Worm (Caenorhabditis elegans) whole organism, L4 larva: ENCODE results near the gene C38D9.8.

Source experiments
- F49E8.2 ChIP-seq: sonication (generic microtip); optimal IDR thresholded peaks from 2 replicates; lab custom pipeline; 2016; ENCODE audit warnings: missing compliant biosample characterization, mild to moderate bottlenecking, missing genetic modification characterization, borderline replicate concordance
- T20F7.1 ChIP-seq: fragments of 200-800 bp; sonication (Bioruptor generic); optimal IDR thresholded peaks from 2 replicates; lab custom pipeline; 2018; ENCODE audit warnings: mild to moderate bottlenecking, missing genetic modification characterization, missing compliant biosample characterization
- Y75B8A.6 ChIP-seq: fragments of 200-800 bp; sonication (Bioruptor generic); IDR thresholded peaks from 2 replicates; pipeline ENCODE4 v1.3.6; 2022; ENCODE audit warnings: missing genetic modification reagents, missing genetic modification characterization, missing compliant biosample characterization
- ZK337.2 ChIP-seq: fragments of 200-800 bp; sonication (Bioruptor generic); IDR thresholded peaks from 2 replicates; pipeline ENCODE4 v1.3.6; 2022; ENCODE audit warnings: missing genetic modification reagents, missing genetic modification characterization, missing compliant biosample characterization
- aly-2 ChIP-seq: sonication (generic microtip); optimal IDR thresholded peaks from 2 replicates; lab custom pipeline; 2018; ENCODE audit warnings: missing biosample characterization, missing genetic modification characterization
- arid-1 ChIP-seq: fragments of 200-800 bp; sonication (Bioruptor generic); conservative IDR thresholded peaks from 2 replicates; pipeline ENCODE4 v1.3.6; 2022; ENCODE audit warnings: missing genetic modification reagents, missing genetic modification characterization, missing compliant biosample characterization
- ceh-32 ChIP-seq: sonication (generic microtip); optimal IDR thresholded peaks from 2 replicates; lab custom pipeline; 2016; ENCODE audit warnings: mild to moderate bottlenecking, missing genetic modification characterization, missing compliant biosample characterization; ENCODE audit not compliant: poor library complexity
- ceh-82 ChIP-seq: sonication (generic microtip); optimal IDR thresholded peaks from 2 replicates; lab custom pipeline; 2017; ENCODE audit warnings: missing biosample characterization, missing genetic modification characterization
- daf-12 ChIP-seq: fragments of 150-350 bp; optimal IDR thresholded peaks from 2 replicates; lab custom pipeline; 2014; ENCODE audit warnings: missing biosample characterization, missing genetic modification reagents, missing genetic modification characterization
- daf-16 ChIP-seq, 3 experiments: sonication (generic microtip); optimal IDR thresholded peaks; 2 replicates each; lab custom pipeline; 2016 to 2017; ENCODE audit warnings: missing genetic modification characterization in 3 of 3, missing genetic modification reagents in 3 of 3, mild to moderate bottlenecking in 2 of 3, missing compliant biosample characterization in 2 of 3, missing biosample characterization in 1 of 3, moderate library complexity in 1 of 3
- daf-8 ChIP-seq: fragments of 200-800 bp; sonication (Bioruptor generic); IDR thresholded peaks from 2 replicates; pipeline ENCODE4 v1.3.6; 2022; ENCODE audit warnings: missing genetic modification characterization, missing compliant biosample characterization
- dmd-6 ChIP-seq: fragments of 200-800 bp; sonication (Bioruptor generic); IDR thresholded peaks from 2 replicates; pipeline ENCODE4 v1.3.6; 2022; ENCODE audit warnings: missing genetic modification reagents, missing genetic modification characterization, missing compliant biosample characterization
- dpl-1 ChIP-seq: fragments of 150-350 bp; optimal IDR thresholded peaks from 2 replicates; lab custom pipeline; 2014; ENCODE audit warnings: missing biosample characterization, missing genetic modification reagents, missing genetic modification characterization
- duxl-1 ChIP-seq: sonication (generic microtip); optimal IDR thresholded peaks from 2 replicates; lab custom pipeline; 2016; ENCODE audit warnings: mild to moderate bottlenecking, missing genetic modification characterization, moderate library complexity, missing compliant biosample characterization; ENCODE audit not compliant: poor library complexity
- dve-1 ChIP-seq: sonication (generic microtip); optimal IDR thresholded peaks from 2 replicates; lab custom pipeline; 2017; ENCODE audit warnings: antibody characterized with exemption, mild to moderate bottlenecking, missing genetic modification characterization, missing compliant biosample characterization; ENCODE audit not compliant: insufficient read depth
- egl-43 ChIP-seq: fragments of 200-800 bp; sonication (Bioruptor generic); IDR thresholded peaks from 2 replicates; pipeline ENCODE4 v1.3.6; 2022; ENCODE audit warnings: missing genetic modification reagents, missing genetic modification characterization, missing compliant biosample characterization
- hlh-11 ChIP-seq: fragments of 200-800 bp; sonication (Bioruptor generic); optimal IDR thresholded peaks from 2 replicates; lab custom pipeline; 2018; ENCODE audit warnings: mild to moderate bottlenecking, missing genetic modification characterization, missing compliant biosample characterization
- hlh-30 ChIP-seq: sonication (generic microtip); optimal IDR thresholded peaks from 2 replicates; lab custom pipeline; 2017; ENCODE audit warnings: antibody characterized with exemption, mild to moderate bottlenecking, missing genetic modification characterization, missing compliant biosample characterization; ENCODE audit not compliant: insufficient read depth
- jun-1 ChIP-seq: fragments of 150-350 bp; optimal IDR thresholded peaks from 2 replicates; lab custom pipeline; 2014; ENCODE audit warnings: missing biosample characterization, missing genetic modification reagents, missing genetic modification characterization
- lin-38 ChIP-seq: fragments of 200-800 bp; sonication (Bioruptor generic); IDR thresholded peaks from 2 replicates; pipeline ENCODE4 v1.3.6; 2022; ENCODE audit warnings: missing genetic modification reagents, missing genetic modification characterization, missing compliant biosample characterization
- lin-39 ChIP-seq: fragments of 150-350 bp; optimal IDR thresholded peaks from 2 replicates; lab custom pipeline; 2014; ENCODE audit warnings: missing biosample characterization, missing genetic modification reagents, missing genetic modification characterization
- mdl-1 ChIP-seq, 2 experiments: fragments of 150-350 bp in 1 of 2; sonication (generic microtip) in 1 of 2; optimal IDR thresholded peaks; 2 replicates each; lab custom pipeline; 2014 to 2017; ENCODE audit warnings: missing biosample characterization in 2 of 2, missing genetic modification characterization in 2 of 2
- mdt-29 ChIP-seq: fragments of 200-800 bp; sonication (Bioruptor generic); IDR thresholded peaks from 2 replicates; pipeline ENCODE4 v1.3.6; 2022; ENCODE audit warnings: missing genetic modification reagents, missing genetic modification characterization, missing compliant biosample characterization
- mxl-2 ChIP-seq: fragments of 200-800 bp; sonication (Bioruptor generic); conservative IDR thresholded peaks from 2 replicates; pipeline ENCODE4 v1.3.6; 2022; ENCODE audit warnings: missing genetic modification reagents, missing genetic modification characterization, missing compliant biosample characterization
- mxl-3 ChIP-seq: fragments of 200-800 bp; sonication (Bioruptor generic); optimal IDR thresholded peaks from 2 replicates; lab custom pipeline; 2018; ENCODE audit warnings: mild to moderate bottlenecking, missing genetic modification characterization, missing compliant biosample characterization
- nhr-11 ChIP-seq: fragments of 150-350 bp; optimal IDR thresholded peaks from 2 replicates; lab custom pipeline; 2014; ENCODE audit warnings: missing biosample characterization, missing genetic modification characterization
- nhr-25 ChIP-seq: sonication (generic microtip); optimal IDR thresholded peaks from 2 replicates; lab custom pipeline; 2017; ENCODE audit warnings: missing genetic modification characterization, mild to moderate bottlenecking, missing compliant biosample characterization, antibody characterized with exemption, moderate library complexity, borderline replicate concordance; ENCODE audit not compliant: insufficient read depth
- nhr-28 ChIP-seq: fragments of 150-350 bp; optimal IDR thresholded peaks from 2 replicates; lab custom pipeline; 2014; ENCODE audit warnings: missing biosample characterization, missing genetic modification characterization
- nhr-42 ChIP-seq: fragments of 200-800 bp; sonication (Bioruptor generic); IDR thresholded peaks from 2 replicates; pipeline ENCODE4 v1.3.6; 2022; ENCODE audit warnings: missing genetic modification characterization, missing compliant biosample characterization
- nhr-76 ChIP-seq: fragments of 150-350 bp; optimal IDR thresholded peaks from 2 replicates; lab custom pipeline; 2014; ENCODE audit warnings: missing biosample characterization, missing genetic modification characterization
- pha-4 ChIP-seq, 2 experiments: fragments of 150-350 bp in 1 of 2; fragments of 200-800 bp in 1 of 2; sonication (Bioruptor generic) in 1 of 2; IDR thresholded peaks in 1 of 2; optimal IDR thresholded peaks in 1 of 2; 2 replicates each; pipeline versions ENCODE4 v1.3.6 to Lab custom; 2014 to 2022; ENCODE audit warnings: missing genetic modification characterization in 2 of 2, missing genetic modification reagents in 2 of 2, missing biosample characterization in 1 of 2, missing compliant biosample characterization in 1 of 2
- pqm-1 ChIP-seq: sonication (generic microtip); optimal IDR thresholded peaks from 2 replicates; lab custom pipeline; 2017; ENCODE audit warnings: missing biosample characterization, missing genetic modification characterization
- set-16 ChIP-seq: fragments of 200-800 bp; sonication (Bioruptor generic); IDR thresholded peaks from 2 replicates; pipeline ENCODE4 v1.3.6; 2022; ENCODE audit warnings: missing genetic modification reagents, missing genetic modification characterization, missing compliant biosample characterization
- skn-1 ChIP-seq: fragments of 150-350 bp; optimal IDR thresholded peaks from 2 replicates; lab custom pipeline; 2014; ENCODE audit warnings: missing biosample characterization, missing genetic modification characterization
- snpc-1.2 ChIP-seq: fragments of 200-800 bp; sonication (Bioruptor generic); IDR thresholded peaks from 2 replicates; pipeline ENCODE4 v1.3.6; 2022; ENCODE audit warnings: missing genetic modification reagents, missing genetic modification characterization, missing compliant biosample characterization
- tra-1 ChIP-seq: fragments of 200-800 bp; sonication (Bioruptor generic); IDR thresholded peaks from 2 replicates; pipeline ENCODE4 v1.3.6; 2022; ENCODE audit warnings: missing genetic modification reagents, missing genetic modification characterization, missing compliant biosample characterization
- unc-130 ChIP-seq: sonication (generic microtip); optimal IDR thresholded peaks from 2 replicates; lab custom pipeline; 2016; ENCODE audit warnings: missing genetic modification reagents, missing genetic modification characterization, missing compliant biosample characterization
- unc-62 ChIP-seq, 3 experiments: fragments of 150-350 bp in 1 of 3; sonication (generic microtip); optimal IDR thresholded peaks in 2 of 3; peaks in 1 of 3; 1 replicate in 1 of 3; 2 replicates in 2 of 3; lab custom pipeline; 2014 to 2017; ENCODE audit warnings: missing biosample characterization in 3 of 3, missing genetic modification characterization in 3 of 3, missing genetic modification reagents in 3 of 3, missing genotype in 1 of 3
- vab-7 ChIP-seq: fragments of 200-800 bp; sonication (Bioruptor generic); IDR thresholded peaks from 2 replicates; pipeline ENCODE4 v1.3.6; 2022; ENCODE audit warnings: missing genetic modification reagents, missing genetic modification characterization, missing compliant biosample characterization
- zag-1 ChIP-seq: fragments of 150-350 bp; optimal IDR thresholded peaks from 2 replicates; lab custom pipeline; 2014; ENCODE audit warnings: missing biosample characterization, missing genetic modification characterization
- zfp-2 ChIP-seq: sonication (generic microtip); optimal IDR thresholded peaks from 2 replicates; lab custom pipeline; 2016; ENCODE audit warnings: mild to moderate bottlenecking, missing genetic modification characterization, missing compliant biosample characterization
- zfp-3 ChIP-seq: fragments of 200-800 bp; sonication (Bioruptor generic); conservative IDR thresholded peaks from 2 replicates; pipeline ENCODE4 v1.3.6; 2022; ENCODE audit warnings: missing genetic modification reagents, missing genetic modification characterization, missing compliant biosample characterization
- zip-2 ChIP-seq: fragments of 150-350 bp; optimal IDR thresholded peaks from 2 replicates; lab custom pipeline; 2014; ENCODE audit warnings: missing biosample characterization, missing genetic modification characterization
- ztf-11 ChIP-seq: fragments of 150-350 bp; optimal IDR thresholded peaks from 2 replicates; lab custom pipeline; 2014; ENCODE audit warnings: missing biosample characterization, missing genetic modification characterization

C38D9.8 gene

ce11 chrV:17551396-17551795 is 1.3 kb downstream of the C38D9.8 start:
- TF ChIP-seq unc-62 (GFP tag; optimal IDR thresholded peaks at IDR 0.05 in 1 of 2; lab: Kevin White, UChicago), result peak in 1 of 2 experiments; percentile 91
- no peak for TF ChIP-seq unc-62 (tag; optimal IDR thresholded peaks at IDR 0.05; lab: Kevin White, UChicago)
- no peak for TF ChIP-seq ceh-32

DNA sequence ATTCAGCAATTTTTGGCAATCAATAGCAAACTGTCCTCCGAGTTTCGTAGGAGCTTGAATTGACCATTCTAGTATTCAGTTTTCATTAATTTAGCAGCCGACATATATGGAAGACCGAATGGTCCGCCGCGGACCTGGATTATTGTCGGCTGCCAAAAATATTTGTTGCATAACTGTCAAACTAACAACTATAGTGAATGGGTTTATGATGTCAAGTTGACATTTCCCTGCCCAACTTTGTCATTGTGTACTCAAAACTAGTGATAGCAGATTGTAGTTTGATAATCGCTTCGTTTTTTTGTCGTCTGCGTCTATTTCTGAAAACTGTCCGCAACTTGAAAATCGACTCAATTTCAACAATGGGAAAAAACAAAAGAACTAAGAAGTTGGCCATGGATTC is 3.3 kb downstream of the C38D9.8 start, which contains the start of gene fbxa-176:
TSS of gene fbxa-176 (plus strand) at position 314 of the 400 bp plus-strand sequence.
- TF ChIP-seq hlh-11, result peak; percentile 26
- no peak for TF ChIP-seq skn-1 (tag; lab: Kevin White, UChicago)
- TF ChIP-seq arid-1 (GFP tag; lab: Robert Waterston, UW), result no peak
- TF ChIP-seq daf-16 (GFP tag; optimal IDR thresholded peaks at IDR 0.05; lab: Kevin White, UChicago), result no peak
- TF ChIP-seq daf-16 (tag; optimal IDR thresholded peaks at IDR 0.05; lab: Kevin White, UChicago), result peak; percentile 65
- TF ChIP-seq dmd-6, result peak; percentile 60
- no peak for TF ChIP-seq tra-1
- peak; percentile 12 for TF ChIP-seq dve-1 (tag; lab: Kevin White, UChicago)
- TF ChIP-seq zip-2, result no peak
- peak; percentile 32 for TF ChIP-seq pqm-1 (tag; lab: Kevin White, UChicago)

DNA sequence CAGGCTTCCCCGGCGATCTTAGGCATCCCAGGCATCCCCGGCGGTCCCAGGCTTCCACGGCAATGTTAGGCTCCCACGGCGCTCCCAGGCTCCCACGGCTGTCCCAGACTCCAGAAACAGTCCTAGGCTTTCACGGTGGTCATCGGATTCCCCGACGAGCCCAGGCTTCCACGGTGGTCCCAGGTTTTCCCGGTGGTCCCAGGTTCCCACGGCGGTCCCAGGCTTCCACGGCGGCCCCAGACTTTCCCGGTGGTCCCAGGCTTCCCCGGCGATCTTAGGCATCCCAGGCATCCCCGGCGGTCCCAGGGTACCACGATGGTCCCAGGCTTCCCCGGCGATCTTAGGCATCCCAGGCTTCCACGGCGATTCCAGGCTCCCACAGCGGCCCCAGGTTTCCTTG is 4.0 kb downstream of the C38D9.8 start:
- TF ChIP-seq nhr-42 (GFP tag; lab: Robert Waterston, UW) (no peak), aly-2 (no peak), pha-4 (GFP tag; IDR thresholded peaks at IDR 0.05; lab: Robert Waterston, UW) (peak; percentile 38; the same call in 1 of the 2 replicates), pha-4 (tag; optimal IDR thresholded peaks at IDR 0.05; lab: Kevin White, UChicago) (no peak), mxl-3 (no peak), T20F7.1 (GFP tag; lab: Kevin White, UChicago) (no peak), daf-12 (tag; lab: Kevin White, UChicago) (no peak), set-16 (peak; percentile 98)

DNA sequence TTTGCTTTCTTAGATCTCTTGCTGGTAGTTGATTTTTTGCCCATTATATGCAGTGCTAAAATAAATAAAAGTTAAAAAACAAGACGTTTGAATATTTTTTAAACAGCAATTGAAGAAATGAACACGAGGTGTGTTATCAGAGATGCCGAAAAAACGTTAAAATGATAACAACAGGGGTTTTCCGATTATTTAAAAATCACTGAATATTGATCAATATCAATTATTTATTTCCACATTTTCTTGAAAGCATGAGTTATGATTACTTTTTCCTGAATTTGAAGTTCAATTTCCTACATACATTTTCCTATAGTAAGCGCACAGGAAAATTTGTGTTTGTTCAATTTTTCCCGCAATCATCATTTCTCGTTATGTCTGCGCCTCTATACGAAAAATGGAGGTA is 5.7 kb downstream of the C38D9.8 start:
- TF ChIP-seq nhr-28 (tag; lab: Kevin White, UChicago), result peak; percentile 34
- no peak for TF ChIP-seq dve-1 (tag; lab: Kevin White, UChicago)
- no peak for TF ChIP-seq unc-130 (GFP tag; lab: Kevin White, UChicago)
- peak; percentile 25 for TF ChIP-seq duxl-1 (tag; lab: Kevin White, UChicago)
- TF ChIP-seq ztf-11 (tag; lab: Kevin White, UChicago), result no peak
- no peak for TF ChIP-seq lin-39 (tag; lab: Kevin White, UChicago)
- TF ChIP-seq vab-7 (GFP tag; lab: Robert Waterston, UW), result no peak
- TF ChIP-seq mxl-2 (GFP tag; lab: Robert Waterston, UW), result no peak
- no peak; the same call in 1 of the 2 replicates for TF ChIP-seq dmd-6
- TF ChIP-seq lin-38, result no peak
- no peak for TF ChIP-seq nhr-76
- no peak for TF ChIP-seq jun-1
- no peak for TF ChIP-seq snpc-1.2 (GFP tag; lab: Robert Waterston, UW)
- TF ChIP-seq nhr-25 (tag; lab: Kevin White, UChicago), result no peak
- TF ChIP-seq ZK337.2 (GFP tag; lab: Robert Waterston, UW), result no peak
- TF ChIP-seq F49E8.2 (tag; lab: Kevin White, UChicago), result no peak
- no peak for TF ChIP-seq zfp-3 (GFP tag; lab: Robert Waterston, UW)
- no peak for TF ChIP-seq daf-8
- no peak for TF ChIP-seq mdt-29 (GFP tag; lab: Robert Waterston, UW)
- TF ChIP-seq pqm-1 (tag; lab: Kevin White, UChicago), result peak; percentile 45
- no peak for TF ChIP-seq dpl-1 (GFP tag; lab: Kevin White, UChicago)
- no peak for TF ChIP-seq daf-16 (GFP tag; optimal IDR thresholded peaks at IDR 0.05; lab: Kevin White, UChicago)
- TF ChIP-seq daf-16 (tag; optimal IDR thresholded peaks at IDR 0.05; lab: Kevin White, UChicago), result peak; percentile 80
- TF ChIP-seq nhr-11, result no peak
- TF ChIP-seq mdl-1 (tag; optimal IDR thresholded peaks at IDR 0.05; lab: Kevin White, UChicago), result no peak
- TF ChIP-seq zfp-2 (tag; lab: Kevin White, UChicago), result no peak
- no peak for TF ChIP-seq hlh-30 (tag; lab: Kevin White, UChicago)
- no peak for TF ChIP-seq ceh-82 (tag; lab: Kevin White, UChicago)
- no peak for TF ChIP-seq egl-43 (GFP tag; lab: Robert Waterston, UW)
- TF ChIP-seq Y75B8A.6 (GFP tag; lab: Robert Waterston, UW), result no peak
- TF ChIP-seq zag-1 (tag; lab: Kevin White, UChicago), result no peak
